Fruit fly (Drosophila melanogaster) whole organism, embryonic: ENCODE results near the gene CG9702.

Experiments
- B-H1 ChIP-seq: fragments of 200-800 bp; sonication (Bioruptor generic); IDR thresholded peaks from 3 replicates; pipeline ENCODE4 v1.3.6; 2022; ENCODE audit warnings: missing biosample characterization, missing genetic modification characterization
- CG10147 ChIP-seq: fragments of 200-800 bp; sonication (Bioruptor generic); optimal IDR thresholded peaks from 2 replicates; lab custom pipeline; 2019; ENCODE audit warnings: missing biosample characterization, mild to moderate bottlenecking, missing genetic modification characterization, moderate library complexity
- CG10321 ChIP-seq: fragments of 200-800 bp; sonication (Bioruptor generic); IDR thresholded peaks from 2 replicates; pipeline ENCODE4 v1.3.6; 2022; ENCODE audit warnings: missing biosample characterization, missing genetic modification characterization
- CG12104 ChIP-seq: fragments of 200-800 bp; sonication (Bioruptor generic); optimal IDR thresholded peaks from 3 replicates; lab custom pipeline; 2016; ENCODE audit warnings: missing biosample characterization, missing genetic modification characterization
- CG12219 ChIP-seq: fragments of 200-800 bp; sonication (Bioruptor generic); optimal IDR thresholded peaks from 3 replicates; lab custom pipeline; 2018; ENCODE audit warnings: missing biosample characterization, mild to moderate bottlenecking, missing genetic modification characterization
- CG12391 ChIP-seq: fragments of 200-800 bp; sonication (Bioruptor generic); optimal IDR thresholded peaks from 3 replicates; lab custom pipeline; 2018; ENCODE audit warnings: missing biosample characterization, mild to moderate bottlenecking, missing genetic modification characterization, moderate library complexity
- CG13624 ChIP-seq: fragments of 200-800 bp; sonication (Bioruptor generic); optimal IDR thresholded peaks from 2 replicates; lab custom pipeline; 2016; ENCODE audit warnings: missing biosample characterization, missing genetic modification characterization
- CG16779 ChIP-seq: fragments of 200-800 bp; sonication (Bioruptor generic); IDR thresholded peaks from 2 replicates; pipeline ENCODE4 v1.3.6; 2022; ENCODE audit warnings: missing biosample characterization, missing genetic modification characterization
- CG16815 ChIP-seq: fragments of 200-800 bp; sonication (Bioruptor generic); optimal IDR thresholded peaks from 3 replicates; lab custom pipeline; 2017; ENCODE audit warnings: missing biosample characterization, mild to moderate bottlenecking, missing genetic modification characterization
- CG17361 ChIP-seq: fragments of 200-800 bp; sonication (Bioruptor generic); IDR thresholded peaks from 3 replicates; pipeline ENCODE4 v1.3.6; 2022; ENCODE audit warnings: missing biosample characterization, missing genetic modification characterization
- CG17385 ChIP-seq: fragments of 200-800 bp; sonication (Bioruptor generic); optimal IDR thresholded peaks from 3 replicates; lab custom pipeline; 2018; ENCODE audit warnings: missing biosample characterization, mild to moderate bottlenecking, missing genetic modification characterization
- CG17912 ChIP-seq: fragments of 200-800 bp; sonication (Bioruptor generic); optimal IDR thresholded peaks from 2 replicates; lab custom pipeline; 2018; ENCODE audit warnings: missing biosample characterization, mild to moderate bottlenecking, missing genetic modification characterization
- CG1832 ChIP-seq: fragments of 200-800 bp; sonication (Bioruptor generic); optimal IDR thresholded peaks from 2 replicates; lab custom pipeline; 2017; ENCODE audit warnings: missing biosample characterization, mild to moderate bottlenecking, missing genetic modification characterization, inconsistent platforms
- CG5953 ChIP-seq: fragments of 200-800 bp; sonication (Bioruptor generic); IDR thresholded peaks from 2 replicates; pipeline ENCODE4 v1.3.6; 2022; ENCODE audit warnings: missing biosample characterization, missing genetic modification characterization
- CG7839 ChIP-seq: fragments of 200-800 bp; sonication (Bioruptor generic); optimal IDR thresholded peaks from 3 replicates; lab custom pipeline; 2018; ENCODE audit warnings: missing biosample characterization, mild to moderate bottlenecking, missing genetic modification characterization, moderate library complexity
- CG8944 ChIP-seq: fragments of 200-800 bp; sonication (Bioruptor generic); optimal IDR thresholded peaks from 3 replicates; lab custom pipeline; 2016; ENCODE audit warnings: missing biosample characterization, missing genetic modification characterization
- Dfd ChIP-seq, 2 experiments: fragments of >200 bp; optimal IDR thresholded peaks; 2 replicates each; lab custom pipeline; 2017; ENCODE audit warnings: missing biosample characterization in 2 of 2, missing genetic modification characterization in 2 of 2
- Doc3 ChIP-seq: fragments of 200-800 bp; sonication (Bioruptor generic); IDR thresholded peaks from 3 replicates; pipeline ENCODE4 v1.3.6; 2022; ENCODE audit warnings: missing biosample characterization, missing genetic modification characterization; ENCODE audit not compliant: partially characterized antibody
- Ets97D ChIP-seq: fragments of 200-800 bp; sonication (Bioruptor generic); optimal IDR thresholded peaks from 3 replicates; lab custom pipeline; 2016; ENCODE audit warnings: missing biosample characterization, missing genetic modification characterization
- Fer2 ChIP-seq: fragments of 200-800 bp; sonication (Bioruptor generic); optimal IDR thresholded peaks from 2 replicates; lab custom pipeline; 2018; ENCODE audit warnings: missing biosample characterization, mild to moderate bottlenecking, missing genetic modification characterization, moderate library complexity
- HHEX ChIP-seq: fragments of 200-800 bp; sonication (Bioruptor generic); optimal IDR thresholded peaks from 3 replicates; lab custom pipeline; 2017; ENCODE audit warnings: missing biosample characterization, mild to moderate bottlenecking, missing genetic modification characterization, missing genetic modification reagents
- Hand ChIP-seq: fragments of 200-800 bp; sonication (Bioruptor generic); optimal IDR thresholded peaks from 2 replicates; lab custom pipeline; 2017; ENCODE audit warnings: mild to moderate bottlenecking, missing biosample characterization, missing genetic modification reagents, missing genetic modification characterization
- HmgZ ChIP-seq: fragments of 200-800 bp; sonication (Bioruptor generic); optimal IDR thresholded peaks from 2 replicates; lab custom pipeline; 2018; ENCODE audit warnings: missing biosample characterization, mild to moderate bottlenecking, missing genetic modification characterization
- Mad ChIP-seq: fragments of 200-800 bp; sonication (Bioruptor generic); optimal IDR thresholded peaks from 2 replicates; lab custom pipeline; 2016; ENCODE audit warnings: missing biosample characterization, missing genetic modification characterization
- Scr ChIP-seq: fragments of 200-800 bp; sonication (Bioruptor generic); IDR thresholded peaks from 2 replicates; pipeline ENCODE4 v1.3.6; 2022; ENCODE audit warnings: missing biosample characterization, missing genetic modification characterization; ENCODE audit not compliant: partially characterized antibody
- Spps ChIP-seq: fragments of 200-800 bp; sonication (Bioruptor generic); optimal IDR thresholded peaks from 2 replicates; lab custom pipeline; 2018; ENCODE audit warnings: missing biosample characterization, mild to moderate bottlenecking, missing genetic modification characterization
- Ssrp ChIP-seq: fragments of 200-800 bp; sonication (Bioruptor generic); optimal IDR thresholded peaks from 2 replicates; lab custom pipeline; 2018; ENCODE audit warnings: missing biosample characterization, mild to moderate bottlenecking, missing genetic modification characterization, moderate library complexity
- YL-1 ChIP-seq: fragments of 200-800 bp; sonication (Bioruptor generic); optimal IDR thresholded peaks from 3 replicates; lab custom pipeline; 2017; ENCODE audit warnings: missing biosample characterization, mild to moderate bottlenecking, missing genetic modification characterization
- bcd ChIP-seq: fragments of 200-800 bp; sonication (Bioruptor generic); optimal IDR thresholded peaks from 2 replicates; lab custom pipeline; 2017; ENCODE audit warnings: missing biosample characterization, mild to moderate bottlenecking, missing genetic modification characterization
- chinmo ChIP-seq: fragments of 200-800 bp; sonication (Bioruptor generic); IDR thresholded peaks from 4 replicates; pipeline ENCODE4 v1.3.6; 2022; ENCODE audit warnings: missing biosample characterization, missing genetic modification characterization; ENCODE audit not compliant: partially characterized antibody
- corto ChIP-seq: fragments of 200-800 bp; sonication (Bioruptor generic); optimal IDR thresholded peaks from 2 replicates; lab custom pipeline; 2016; ENCODE audit warnings: missing biosample characterization, mild to moderate bottlenecking, missing genetic modification characterization, moderate library complexity
- fd3F ChIP-seq: fragments of 200-800 bp; sonication (Bioruptor generic); optimal IDR thresholded peaks from 2 replicates; lab custom pipeline; 2018; ENCODE audit warnings: missing biosample characterization, mild to moderate bottlenecking, missing genetic modification characterization, moderate library complexity
- fd96Cb ChIP-seq: fragments of 200-800 bp; sonication (Bioruptor generic); optimal IDR thresholded peaks from 2 replicates; lab custom pipeline; 2018; ENCODE audit warnings: missing biosample characterization, mild to moderate bottlenecking, missing genetic modification characterization, moderate library complexity
- gcm2 ChIP-seq: fragments of 200-800 bp; sonication (Bioruptor generic); optimal IDR thresholded peaks from 2 replicates; lab custom pipeline; 2016; ENCODE audit warnings: missing biosample characterization, missing genetic modification characterization
- ken ChIP-seq: fragments of 200-800 bp; sonication (Bioruptor generic); IDR thresholded peaks from 3 replicates; pipeline ENCODE4 v1.3.6; 2022; ENCODE audit warnings: missing biosample characterization, missing genetic modification characterization
- klu ChIP-seq: fragments of 200-800 bp; sonication (Bioruptor generic); IDR thresholded peaks from 2 replicates; pipeline ENCODE4 v1.3.6; 2022; ENCODE audit warnings: missing biosample characterization, missing genetic modification characterization
- lbe ChIP-seq: fragments of 200-800 bp; sonication (Bioruptor generic); optimal IDR thresholded peaks from 2 replicates; lab custom pipeline; 2016; ENCODE audit warnings: missing biosample characterization, mild to moderate bottlenecking, missing genetic modification characterization
- odd ChIP-seq: fragments of 200-800 bp; sonication (Bioruptor generic); optimal IDR thresholded peaks from 2 replicates; lab custom pipeline; 2017; ENCODE audit warnings: missing biosample characterization, mild to moderate bottlenecking, missing genetic modification characterization
- org-1 ChIP-seq: fragments of 200-800 bp; sonication (Bioruptor generic); optimal IDR thresholded peaks from 2 replicates; lab custom pipeline; 2017; ENCODE audit warnings: missing biosample characterization, missing genetic modification characterization
- peb ChIP-seq: fragments of 200-800 bp; sonication (Bioruptor generic); IDR thresholded peaks from 2 replicates; pipeline ENCODE4 v1.3.6; 2022; ENCODE audit warnings: missing biosample characterization, missing genetic modification characterization
- phol ChIP-seq: fragments of 200-800 bp; sonication (Bioruptor generic); optimal IDR thresholded peaks from 3 replicates; lab custom pipeline; 2018; ENCODE audit warnings: missing biosample characterization, mild to moderate bottlenecking, missing genetic modification characterization, moderate library complexity
- prd ChIP-seq, 3 experiments: fragments of >200 bp in 2 of 3; fragments of 200-800 bp in 1 of 3; sonication (Bioruptor generic) in 1 of 3; optimal IDR thresholded peaks in 2 of 3; IDR thresholded peaks in 1 of 3; 2 replicates in 2 of 3; 3 replicates in 1 of 3; pipeline versions ENCODE4 v1.3.6 to Lab custom; 2017 to 2022; ENCODE audit warnings: missing biosample characterization in 1 of 3, missing genetic modification characterization in 1 of 3
- pum ChIP-seq: fragments of 200-800 bp; sonication (Bioruptor generic); optimal IDR thresholded peaks from 2 replicates; lab custom pipeline; 2016; ENCODE audit warnings: missing biosample characterization, missing genetic modification characterization
- rib ChIP-seq: fragments of 200-800 bp; sonication (Bioruptor generic); IDR thresholded peaks from 2 replicates; pipeline ENCODE4 v1.3.6; 2022; ENCODE audit warnings: missing biosample characterization, missing genetic modification characterization
- shn ChIP-seq: fragments of 200-800 bp; sonication (Bioruptor generic); optimal IDR thresholded peaks from 3 replicates; lab custom pipeline; 2016; ENCODE audit warnings: missing biosample characterization, missing genetic modification characterization
- slbo ChIP-seq: fragments of 200-800 bp; sonication (Bioruptor generic); IDR thresholded peaks from 2 replicates; pipeline ENCODE4 v1.3.6; 2022; ENCODE audit warnings: missing biosample characterization, missing genetic modification characterization
- unc-4 ChIP-seq: fragments of 200-800 bp; sonication (Bioruptor generic); IDR thresholded peaks from 2 replicates; pipeline ENCODE4 v1.3.6; 2022; ENCODE audit warnings: missing biosample characterization, missing genetic modification characterization; ENCODE audit not compliant: partially characterized antibody
- vfl ChIP-seq: fragments of 200-800 bp; sonication (Bioruptor generic); optimal IDR thresholded peaks from 2 replicates; lab custom pipeline; 2016; ENCODE audit warnings: missing biosample characterization, missing genetic modification characterization

CG9702 gene

dm6 chr3R:30601440-30602256 lies 22.4 kb downstream of the CG9702 start, which contains the start of the genes CG2246 and CG31021 (continued):
- no peak for TF ChIP-seq CG10321 (GFP tag; lab: Robert Waterston, UW)
- no peak for TF ChIP-seq peb (GFP tag; lab: Robert Waterston, UW)
- peak; percentile 22 for TF ChIP-seq vfl (GFP tag; lab: Kevin White, UChicago)
- peak; percentile 65 for TF ChIP-seq phol (tag; lab: Kevin White, UChicago)
- peak; percentile 39; the same call in 1 of the 2 replicates for TF ChIP-seq klu
- TF ChIP-seq Spps (tag; lab: Kevin White, UChicago) = no peak
- no peak for TF ChIP-seq CG16779 (GFP tag; lab: Robert Waterston, UW)
- no peak for TF ChIP-seq gcm2
- TF ChIP-seq Hand = no peak
- no peak for TF ChIP-seq lbe (GFP tag; lab: Kevin White, UChicago)
- TF ChIP-seq fd3F (GFP tag; lab: Kevin White, UChicago) = no peak
- peak; percentile 16 for TF ChIP-seq CG12104 (GFP tag; lab: Kevin White, UChicago)
- no peak for TF ChIP-seq HHEX
- TF ChIP-seq Scr (GFP tag; lab: Robert Waterston, UW) = peak; percentile 81
- peak; percentile 76 for TF ChIP-seq CG13624 (GFP tag; lab: Kevin White, UChicago)
- peak; percentile 30 for TF ChIP-seq CG10147
- TF ChIP-seq chinmo = peak; percentile 71; the same call in 1 of the 4 replicates
- TF ChIP-seq Fer2 (tag; lab: Kevin White, UChicago) = no peak
- peak; percentile 77 for TF ChIP-seq unc-4 (GFP tag; lab: Robert Waterston, UW)
- TF ChIP-seq CG5953 (GFP tag; lab: Robert Waterston, UW) = no peak
- no peak for TF ChIP-seq odd
- peak; percentile 24 for TF ChIP-seq fd96Cb (tag; lab: Kevin White, UChicago)
- peak; percentile 87 for TF ChIP-seq slbo (GFP tag; lab: Robert Waterston, UW)
- TF ChIP-seq Dfd (GFP tag; optimal IDR thresholded peaks at IDR 0.05; lab: Kevin White, UChicago) = no peak
- peak; percentile 74 for TF ChIP-seq CG17361
- TF ChIP-seq Ets97D = peak; percentile 86
- peak; percentile 60 for TF ChIP-seq bcd (GFP tag; lab: Kevin White, UChicago)
- no peak for TF ChIP-seq org-1 (GFP tag; lab: Kevin White, UChicago)
- TF ChIP-seq CG12391 (tag; lab: Kevin White, UChicago) = peak; percentile 75
- TF ChIP-seq ken (GFP tag; lab: Robert Waterston, UW) = peak; percentile 57; the same call in 1 of the 3 replicates
- TF ChIP-seq Ssrp (tag; lab: Kevin White, UChicago) = peak; percentile 18
- TF ChIP-seq prd (optimal IDR thresholded peaks at IDR 0.05; lab: Kevin White, UChicago) = no peak
- TF ChIP-seq prd (GFP tag; IDR thresholded peaks at IDR 0.05; lab: Robert Waterston, UW) = peak; percentile 51; the same call in 1 of the 3 replicates
- peak; percentile 34 for TF ChIP-seq YL-1
- peak; percentile 72 for TF ChIP-seq pum (GFP tag; lab: Kevin White, UChicago)
- TF ChIP-seq rib (GFP tag; lab: Robert Waterston, UW) = no peak
- TF ChIP-seq B-H1 (GFP tag; lab: Robert Waterston, UW) = no peak
- no peak for TF ChIP-seq CG1832 (GFP tag; lab: Kevin White, UChicago)
- peak; percentile 44 for TF ChIP-seq HmgZ (tag; lab: Kevin White, UChicago)
- TF ChIP-seq CG17912 = no peak
- peak; percentile 66 for TF ChIP-seq shn (GFP tag; lab: Kevin White, UChicago)
- peak; percentile 0 for TF ChIP-seq CG17385 (GFP tag; lab: Kevin White, UChicago)
- peak; percentile 47 for TF ChIP-seq CG7839 (tag; lab: Kevin White, UChicago)
- TF ChIP-seq CG12219 (GFP tag; lab: Kevin White, UChicago) = no peak
- no peak for TF ChIP-seq Mad (GFP tag; lab: Kevin White, UChicago)
- peak; percentile 43 for TF ChIP-seq CG16815 (GFP tag; lab: Kevin White, UChicago)
- TF ChIP-seq CG8944 = peak; percentile 66
- TF ChIP-seq corto (GFP tag; lab: Kevin White, UChicago) = peak; percentile 4
- peak; percentile 69 for TF ChIP-seq Doc3 (GFP tag; lab: Robert Waterston, UW)
